Worm (Caenorhabditis elegans): Measurements from ENCODE around the gene ugt-17.

Gene ugt-17

ce11 chrV:10083999-10084468, 20.7 kb downstream of the ugt-17 start, which contains the start of gene nhr-12:
Gene nhr-12 (minus strand): TSS chrV:10084049.
- no peak for TF ChIP-seq ham-2 (GFP tag; optimal IDR thresholded peaks at IDR 0.05)
- TF ChIP-seq sptf-1 (tag; optimal IDR thresholded peaks at IDR 0.05): no peak
- TF ChIP-seq mep-1 (tag; optimal IDR thresholded peaks at IDR 0.05): peak; percentile 13
- no peak for TF ChIP-seq nhr-12 (tag; optimal IDR thresholded peaks at IDR 0.05)
- TF ChIP-seq nhr-76 (tag; optimal IDR thresholded peaks at IDR 0.05): no peak
- TF ChIP-seq nhr-28 (tag; optimal IDR thresholded peaks at IDR 0.05): peak; percentile 50

ce11 chrV:10081636-10082035, 23.1 kb downstream of the ugt-17 start, which contains the start of gene nhr-205:
Gene nhr-205 (minus strand): TSS chrV:10081776.
- TF ChIP-seq snpc-4 (tag; optimal IDR thresholded peaks at IDR 0.05) (no peak), nhr-28 (tag; optimal IDR thresholded peaks at IDR 0.05) (no peak), bed-3 (GFP tag; optimal IDR thresholded peaks at IDR 0.05) (no peak), drap-1 (GFP tag; optimal IDR thresholded peaks at IDR 0.05) (no peak), sptf-1 (tag; optimal IDR thresholded peaks at IDR 0.05) (no peak), lin-13 (tag; optimal IDR thresholded peaks at IDR 0.05) (no peak), blmp-1 (tag; optimal IDR thresholded peaks at IDR 0.05) (no peak), tbx-8 (GFP tag; optimal IDR thresholded peaks at IDR 0.05) (no peak), mep-1 (tag; optimal IDR thresholded peaks at IDR 0.05) (no peak), ceh-39 (tag; optimal IDR thresholded peaks at IDR 0.05) (no peak), nhr-2 (tag; optimal IDR thresholded peaks at IDR 0.05) (no peak)

ce11 chrV:10080905-10081304, 23.9 kb downstream of the ugt-17 start:
- TF ChIP-seq nhr-237 (tag; optimal IDR thresholded peaks at IDR 0.05): no peak
- no peak for TF ChIP-seq nhr-2 (tag; optimal IDR thresholded peaks at IDR 0.05)
- no peak for TF ChIP-seq nhr-12 (tag; optimal IDR thresholded peaks at IDR 0.05)
- TF ChIP-seq unc-120 (tag; optimal IDR thresholded peaks at IDR 0.05; ENCODE audit: poor library complexity, severe bottlenecking): no peak
- no peak for TF ChIP-seq tbx-8 (GFP tag; optimal IDR thresholded peaks at IDR 0.05)
- no peak for TF ChIP-seq sptf-1 (tag; optimal IDR thresholded peaks at IDR 0.05)
- TF ChIP-seq bed-3 (GFP tag; optimal IDR thresholded peaks at IDR 0.05): no peak
- no peak for TF ChIP-seq flh-1 (GFP tag; optimal IDR thresholded peaks at IDR 0.05)
- TF ChIP-seq unc-39 (tag; optimal IDR thresholded peaks at IDR 0.05): no peak
- no peak for TF ChIP-seq lin-13 (tag; optimal IDR thresholded peaks at IDR 0.05)
- TF ChIP-seq sem-2 (GFP tag; optimal IDR thresholded peaks at IDR 0.05): no peak
- TF ChIP-seq ces-1 (GFP tag; optimal IDR thresholded peaks at IDR 0.05): no peak

DNA sequence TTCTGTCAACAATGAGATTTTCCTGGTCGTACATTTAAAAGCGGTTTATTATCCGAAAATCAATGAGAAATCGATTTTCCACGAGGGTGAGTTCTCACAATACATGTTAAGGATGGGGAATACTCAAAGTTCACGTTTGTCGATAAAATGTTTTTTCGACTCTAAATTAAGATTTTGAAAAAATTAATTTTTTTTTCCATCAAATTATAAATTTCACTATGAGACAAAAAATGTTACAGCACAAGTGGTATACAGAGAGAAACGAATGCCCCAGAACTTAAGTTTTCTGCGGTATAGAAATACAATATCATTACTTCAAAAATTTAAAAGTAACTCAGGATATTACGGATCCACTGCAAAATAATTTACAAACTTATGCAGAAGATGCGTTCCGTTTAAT, 26.5 kb downstream of the ugt-17 start, which contains the start of gene R04B5.1:
Gene R04B5.1 (minus strand): TSS at position 101 of the 400 bp plus-strand sequence.
- TF ChIP-seq tbx-8 (GFP tag; optimal IDR thresholded peaks at IDR 0.05) (no peak), elt-3 (tag; optimal IDR thresholded peaks at IDR 0.05) (no peak)

- TF ChIP-seq nhr-237 (tag; optimal IDR thresholded peaks at IDR 0.05) (no peak), ztf-11 (tag; optimal IDR thresholded peaks at IDR 0.05) (no peak), cnd-1 (tag; optimal IDR thresholded peaks at IDR 0.05) (no peak), ceh-83 (GFP tag; optimal IDR thresholded peaks at IDR 0.05) (no peak), M03D4.4 (tag; optimal IDR thresholded peaks at IDR 0.05) (no peak), blmp-1 (tag; optimal IDR thresholded peaks at IDR 0.05) (no peak), elt-1 (tag; optimal IDR thresholded peaks at IDR 0.05; ENCODE audit: borderline replicate concordance, insufficient read depth) (no peak), ceh-43 (GFP tag; optimal IDR thresholded peaks at IDR 0.05) (no peak), lsy-2 (tag; optimal IDR thresholded peaks at IDR 0.05) (no peak), unc-120 (tag; optimal IDR thresholded peaks at IDR 0.05; ENCODE audit: poor library complexity, severe bottlenecking) (no peak), elt-3 (tag; optimal IDR thresholded peaks at IDR 0.05) (no peak), unc-62 (GFP tag; optimal IDR thresholded peaks at IDR 0.05) (no peak), nhr-12 (tag; optimal IDR thresholded peaks at IDR 0.05) (no peak), nhr-76 (tag; optimal IDR thresholded peaks at IDR 0.05) (no peak), sptf-1 (tag; optimal IDR thresholded peaks at IDR 0.05) (no peak)
Observed at ce11 chrV:10075441-10075840, 29.3 kb downstream of the ugt-17 start, which contains the start of gene F57A8.7. Gene F57A8.7 (plus strand): TSS chrV:10075741.

ce11 chrV:10073793-10074192, 31.0 kb downstream of the ugt-17 start, which contains the start of gene F57A8.6:
Gene F57A8.6 (minus strand): TSS chrV:10073893.
- TF ChIP-seq ceh-83 (GFP tag; optimal IDR thresholded peaks at IDR 0.05) (no peak), ham-2 (GFP tag; optimal IDR thresholded peaks at IDR 0.05) (no peak), cnd-1 (tag; optimal IDR thresholded peaks at IDR 0.05) (no peak), ces-1 (GFP tag; optimal IDR thresholded peaks at IDR 0.05) (no peak), elt-3 (tag; optimal IDR thresholded peaks at IDR 0.05) (no peak)
